Worm (Caenorhabditis elegans) whole organism, late embryonic: ENCODE results near the gene vps-8.
A peak's percentile ranks its signal among the peaks of the same experiment; 100 is the strongest.

Experiments used
- C38D4.7 ChIP-seq: fragments of 200-800 bp; sonication (Bioruptor generic); optimal IDR thresholded peaks from 2 replicates; lab custom pipeline; 2018; ENCODE audit warnings: mild to moderate bottlenecking, missing genetic modification characterization, moderate library complexity, missing compliant biosample characterization
- F13H6.1 ChIP-seq: sonication (generic microtip); optimal IDR thresholded peaks from 2 replicates; lab custom pipeline; 2016; ENCODE audit warnings: missing genetic modification characterization, missing compliant biosample characterization
- T23F11.4 ChIP-seq: fragments of 200-800 bp; sonication (Bioruptor generic); optimal IDR thresholded peaks from 2 replicates; lab custom pipeline; 2018; ENCODE audit warnings: mild to moderate bottlenecking, missing genetic modification characterization, missing compliant biosample characterization
- ama-1 ChIP-seq: fragments of 150-350 bp; optimal IDR thresholded peaks from 2 replicates; lab custom pipeline; 2014
- ceh-18 ChIP-seq: sonication (generic microtip); optimal IDR thresholded peaks from 2 replicates; lab custom pipeline; 2016; ENCODE audit warnings: missing genetic modification characterization, missing compliant biosample characterization
- ceh-19 ChIP-seq: fragments of 200-800 bp; sonication (Bioruptor generic); optimal IDR thresholded peaks from 2 replicates; lab custom pipeline; 2018; ENCODE audit warnings: mild to moderate bottlenecking, missing genetic modification characterization, missing compliant biosample characterization
- ceh-2 ChIP-seq: sonication (generic microtip); optimal IDR thresholded peaks from 2 replicates; lab custom pipeline; 2016; ENCODE audit warnings: missing genotype, missing genetic modification characterization, missing compliant biosample characterization
- ceh-22 ChIP-seq: sonication (generic microtip); optimal IDR thresholded peaks from 2 replicates; lab custom pipeline; 2017; ENCODE audit warnings: missing biosample characterization, missing genetic modification characterization
- ceh-24 ChIP-seq: sonication (generic microtip); optimal IDR thresholded peaks from 2 replicates; lab custom pipeline; 2016; ENCODE audit warnings: mild to moderate bottlenecking, missing genetic modification characterization, missing compliant biosample characterization
- ceh-30 ChIP-seq: fragments of 150-350 bp; optimal IDR thresholded peaks from 2 replicates; lab custom pipeline; 2014; ENCODE audit warnings: missing biosample characterization, missing genetic modification characterization
- ceh-48 ChIP-seq: sonication (generic microtip); optimal IDR thresholded peaks from 2 replicates; lab custom pipeline; 2016; ENCODE audit warnings: missing genetic modification characterization, inconsistent platforms, missing compliant biosample characterization
- ceh-9 ChIP-seq: sonication (generic microtip); optimal IDR thresholded peaks from 2 replicates; lab custom pipeline; 2016; ENCODE audit warnings: mild to moderate bottlenecking, missing genetic modification characterization, inconsistent platforms, missing compliant biosample characterization
- che-1 ChIP-seq: sonication (generic microtip); optimal IDR thresholded peaks from 2 replicates; lab custom pipeline; 2016; ENCODE audit warnings: mild to moderate bottlenecking, missing genetic modification characterization, missing compliant biosample characterization
- elt-2 ChIP-seq: sonication (generic microtip); optimal IDR thresholded peaks from 2 replicates; lab custom pipeline; 2016; ENCODE audit warnings: missing genetic modification reagents, missing genetic modification characterization, missing compliant biosample characterization
- eyg-1 ChIP-seq: sonication (generic microtip); optimal IDR thresholded peaks from 2 replicates; lab custom pipeline; 2016; ENCODE audit warnings: missing genotype, missing genetic modification characterization, missing compliant biosample characterization
- fax-1 ChIP-seq: sonication (generic microtip); optimal IDR thresholded peaks from 2 replicates; lab custom pipeline; 2016; ENCODE audit warnings: missing genotype, missing genetic modification characterization, missing compliant biosample characterization
- fkh-6 ChIP-seq: sonication (generic microtip); optimal IDR thresholded peaks from 2 replicates; lab custom pipeline; 2016; ENCODE audit warnings: missing genetic modification characterization, missing compliant biosample characterization
- gmeb-2 ChIP-seq: sonication (generic microtip); optimal IDR thresholded peaks from 2 replicates; lab custom pipeline; 2016; ENCODE audit warnings: missing genetic modification characterization, inconsistent platforms, missing compliant biosample characterization
- lim-6 ChIP-seq: sonication (generic microtip); optimal IDR thresholded peaks from 2 replicates; lab custom pipeline; 2016; ENCODE audit warnings: missing genetic modification characterization, missing compliant biosample characterization
- madf-2 ChIP-seq: sonication (generic microtip); optimal IDR thresholded peaks from 2 replicates; lab custom pipeline; 2017; ENCODE audit warnings: missing genetic modification characterization, missing compliant biosample characterization
- mec-3 ChIP-seq: sonication (generic microtip); optimal IDR thresholded peaks from 2 replicates; lab custom pipeline; 2016; ENCODE audit warnings: borderline replicate concordance, missing genetic modification characterization, missing compliant biosample characterization
- nhr-11 ChIP-seq: fragments of 150-350 bp; optimal IDR thresholded peaks from 2 replicates; lab custom pipeline; 2014; ENCODE audit warnings: missing biosample characterization, missing genetic modification characterization
- nhr-232 ChIP-seq: sonication (generic microtip); optimal IDR thresholded peaks from 2 replicates; lab custom pipeline; 2016; ENCODE audit warnings: missing genetic modification characterization, missing compliant biosample characterization
- pha-4 ChIP-seq: fragments of 150-350 bp; optimal IDR thresholded peaks from 2 replicates; lab custom pipeline; 2018; ENCODE audit warnings: missing biosample characterization, missing genetic modification reagents, missing genetic modification characterization
- pqm-1 ChIP-seq: sonication (generic microtip); optimal IDR thresholded peaks from 2 replicates; lab custom pipeline; 2016; ENCODE audit warnings: missing genetic modification characterization, missing compliant biosample characterization
- ref-2 ChIP-seq: sonication (generic microtip); optimal IDR thresholded peaks from 2 replicates; lab custom pipeline; 2016; ENCODE audit warnings: missing genetic modification characterization, missing compliant biosample characterization
- rnt-1 ChIP-seq: sonication (generic microtip); optimal IDR thresholded peaks from 2 replicates; lab custom pipeline; 2016; ENCODE audit warnings: missing genetic modification characterization, missing compliant biosample characterization
- sox-4 ChIP-seq: sonication (generic microtip); optimal IDR thresholded peaks from 2 replicates; lab custom pipeline; 2017; ENCODE audit warnings: mild to moderate bottlenecking, missing genetic modification characterization, inconsistent platforms, missing compliant biosample characterization
- syd-9 ChIP-seq: sonication (generic microtip); optimal IDR thresholded peaks from 2 replicates; lab custom pipeline; 2016; ENCODE audit warnings: mild to moderate bottlenecking, missing genetic modification characterization, moderate library complexity, missing compliant biosample characterization
- tbx-2 ChIP-seq: sonication (generic microtip); optimal IDR thresholded peaks from 2 replicates; lab custom pipeline; 2016; ENCODE audit warnings: missing genetic modification characterization, missing compliant biosample characterization
- tbx-7 ChIP-seq: sonication (generic microtip); optimal IDR thresholded peaks from 2 replicates; lab custom pipeline; 2016; ENCODE audit warnings: missing genotype, missing genetic modification characterization, missing compliant biosample characterization
- ttx-3 ChIP-seq: sonication (generic microtip); optimal IDR thresholded peaks from 2 replicates; lab custom pipeline; 2016; ENCODE audit warnings: missing genetic modification reagents, missing genetic modification characterization, missing compliant biosample characterization
- unc-42 ChIP-seq: sonication (generic microtip); optimal IDR thresholded peaks from 2 replicates; lab custom pipeline; 2016; ENCODE audit warnings: missing genotype, missing genetic modification characterization, missing compliant biosample characterization
- unc-55 ChIP-seq: sonication (generic microtip); optimal IDR thresholded peaks from 2 replicates; lab custom pipeline; 2017; ENCODE audit warnings: missing biosample characterization, missing genetic modification reagents, missing genetic modification characterization
- zip-5 ChIP-seq: sonication (generic microtip); optimal IDR thresholded peaks from 2 replicates; lab custom pipeline; 2016; ENCODE audit warnings: missing genetic modification characterization, missing compliant biosample characterization
- ztf-16 ChIP-seq: sonication (generic microtip); optimal IDR thresholded peaks from 2 replicates; lab custom pipeline; 2017; ENCODE audit warnings: missing genetic modification characterization, missing compliant biosample characterization

vps-8 gene

ce11 chrIV:12275892-12276291 is at the start of gene vps-8:
TSS of gene vps-8 (minus strand) at chrIV:12275992.
- TF ChIP-seq elt-2 (tag; lab: Kevin White, UChicago) (no peak), tbx-7 (tag; lab: Kevin White, UChicago) (no peak), ceh-9 (tag; lab: Kevin White, UChicago) (no peak), unc-42 (tag; lab: Kevin White, UChicago) (no peak), ceh-48 (tag; lab: Kevin White, UChicago) (no peak), ceh-18 (tag; lab: Kevin White, UChicago) (no peak), C38D4.7 (no peak), tbx-2 (tag; lab: Kevin White, UChicago) (no peak), madf-2 (no peak), nhr-11 (tag; lab: Kevin White, UChicago) (no peak), pqm-1 (tag; lab: Kevin White, UChicago) (no peak), F13H6.1 (tag; lab: Kevin White, UChicago) (no peak), nhr-232 (no peak), lim-6 (tag; lab: Kevin White, UChicago) (no peak), syd-9 (tag; lab: Kevin White, UChicago) (no peak), zip-5 (tag; lab: Kevin White, UChicago) (no peak), ceh-19 (GFP tag; lab: Kevin White, UChicago) (no peak), ama-1 (lab: Kevin White, UChicago) (no peak), sox-4 (tag; lab: Kevin White, UChicago) (no peak)
- TF ChIP-seq, all 69 proteins: peak for 0

- no peak for TF ChIP-seq fkh-6
Observed at ce11 chrIV:12311597-12311996, 35.8 kb upstream of the vps-8 start, which contains the start of gene oac-58. TSS of gene oac-58 (minus strand) at chrIV:12311697.

- TF ChIP-seq rnt-1 (tag; lab: Kevin White, UChicago) = no peak
- TF ChIP-seq ttx-3 (tag; lab: Kevin White, UChicago) = no peak
- no peak for TF ChIP-seq fkh-6
- TF ChIP-seq ceh-48 (tag; lab: Kevin White, UChicago) = no peak
- TF ChIP-seq fax-1 (tag; lab: Kevin White, UChicago) = no peak
- TF ChIP-seq ref-2 (tag; lab: Kevin White, UChicago) = no peak
- no peak for TF ChIP-seq mec-3 (tag; lab: Kevin White, UChicago)
- TF ChIP-seq nhr-11 (tag; lab: Kevin White, UChicago) = no peak
- TF ChIP-seq zip-5 (tag; lab: Kevin White, UChicago) = no peak
- no peak for TF ChIP-seq pha-4 (tag; lab: Kevin White, UChicago)
- no peak for TF ChIP-seq ceh-22 (tag; lab: Kevin White, UChicago)
- TF ChIP-seq unc-55 = no peak
- TF ChIP-seq eyg-1 (tag; lab: Kevin White, UChicago) = no peak
- TF ChIP-seq F13H6.1 (tag; lab: Kevin White, UChicago) = no peak
- TF ChIP-seq gmeb-2 = no peak
- TF ChIP-seq ceh-24 (tag; lab: Kevin White, UChicago) = no peak
- no peak for TF ChIP-seq elt-2 (tag; lab: Kevin White, UChicago)
- no peak for TF ChIP-seq C38D4.7
- TF ChIP-seq che-1 (tag; lab: Kevin White, UChicago) = no peak
Observed at ce11 chrIV:12307720-12308119, 31.9 kb upstream of the vps-8 start, which contains the start of gene oac-57. TSS of gene oac-57 (minus strand) at chrIV:12307820.

- TF ChIP-seq C38D4.7 = no peak
- no peak for TF ChIP-seq sox-4 (tag; lab: Kevin White, UChicago)
- no peak for TF ChIP-seq madf-2
- no peak for TF ChIP-seq ceh-18 (tag; lab: Kevin White, UChicago)
- no peak for TF ChIP-seq ceh-2 (tag; lab: Kevin White, UChicago)
- TF ChIP-seq T23F11.4 (GFP tag; lab: Kevin White, UChicago) = no peak
- peak; percentile 31 for TF ChIP-seq elt-2 (tag; lab: Kevin White, UChicago)
Observed at ce11 chrIV:12305956-12306355, 30.2 kb upstream of the vps-8 start.

ce11 chrIV:12304750-12305149 is 29.0 kb upstream of the vps-8 start:
- TF ChIP-seq ceh-22 (tag; lab: Kevin White, UChicago) (no peak), ztf-16 (no peak), ceh-30 (tag; lab: Kevin White, UChicago) (no peak)
